Worm (Caenorhabditis elegans) whole organism, late embryonic: ENCODE data around the gene gex-2.

Experiments used
- nhr-11 ChIP-seq: fragments of 150-350 bp; optimal IDR thresholded peaks from 2 replicates; lab custom pipeline; 2014; ENCODE audit warnings: missing biosample characterization, missing genetic modification characterization
- pqm-1 ChIP-seq: sonication (generic microtip); optimal IDR thresholded peaks from 2 replicates; lab custom pipeline; 2016; ENCODE audit warnings: missing genetic modification characterization, missing compliant biosample characterization

- TF ChIP-seq pqm-1 (tag; lab: Kevin White, UChicago) (no peak), nhr-11 (tag; lab: Kevin White, UChicago) (no peak)
These were observed 53.5 kb downstream of the gex-2 start for ce11 chrIV:625947-626548.
